Worm (Caenorhabditis elegans) whole organism, L4 larva: Measurements from ENCODE around the gene hipr-1.

Experiments
- R02D3.7 ChIP-seq: fragments of 150-350 bp; sonication (generic microtip); optimal IDR thresholded peaks from 3 replicates; lab custom pipeline; 2014; ENCODE audit warnings: missing biosample characterization, missing genetic modification characterization
- fkh-10 ChIP-seq: fragments of 150-350 bp; optimal IDR thresholded peaks from 2 replicates; lab custom pipeline; 2014; ENCODE audit warnings: missing biosample characterization, missing genetic modification reagents, missing genetic modification characterization
- lin-13 ChIP-seq: fragments of 150-350 bp; optimal IDR thresholded peaks from 2 replicates; lab custom pipeline; 2014; ENCODE audit warnings: missing biosample characterization, missing genetic modification reagents, missing genetic modification characterization
- mdl-1 ChIP-seq, 2 experiments: fragments of 150-350 bp in 1 of 2; sonication (generic microtip) in 1 of 2; optimal IDR thresholded peaks; 2 replicates each; lab custom pipeline; 2014 to 2017; ENCODE audit warnings: missing biosample characterization in 2 of 2, missing genetic modification characterization in 2 of 2
- snpc-4 ChIP-seq: fragments of 150-350 bp; optimal IDR thresholded peaks from 2 replicates; lab custom pipeline; 2014; ENCODE audit warnings: missing biosample characterization, missing genetic modification characterization

DNA sequence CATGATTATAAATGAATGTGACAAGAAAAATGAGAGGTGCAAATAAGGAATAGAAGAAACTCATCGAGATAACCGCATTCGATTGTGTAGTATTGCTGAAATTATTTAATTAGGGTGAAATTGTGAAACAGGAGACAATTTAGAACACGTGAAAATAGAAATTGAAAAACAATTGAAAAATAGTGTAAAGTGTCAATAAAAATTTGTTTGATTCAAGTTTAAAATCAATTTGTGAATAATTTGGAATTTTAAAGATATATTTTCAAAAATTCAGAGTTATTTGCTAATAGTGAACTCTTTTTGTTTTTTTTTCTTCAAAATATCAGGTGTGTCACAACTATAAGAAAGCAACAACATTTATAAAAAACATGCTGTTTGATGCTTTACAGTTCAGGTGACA is 11.3 kb downstream of the hipr-1 start, which contains the start of gene ZK370.4:
- TF ChIP-seq lin-13 (no peak), R02D3.7 (no peak), snpc-4 (tag; lab: Kevin White, UChicago) (no peak), fkh-10 (GFP tag; lab: Kevin White, UChicago) (no peak), mdl-1 (tag; optimal IDR thresholded peaks at IDR 0.05; lab: Kevin White, UChicago) (no peak)
